Worm (Caenorhabditis elegans) whole organism, L4/young adult: Measurements from ENCODE around the gene Y17G7B.8.

Experiments used
- W03F9.2 ChIP-seq: fragments of 150-350 bp; optimal IDR thresholded peaks from 2 replicates; lab custom pipeline; 2014; ENCODE audit warnings: missing biosample characterization, missing genetic modification characterization
- dao-5 ChIP-seq: sonication (generic microtip); optimal IDR thresholded peaks from 2 replicates; lab custom pipeline; 2016; ENCODE audit warnings: missing genotype, missing genetic modification characterization, moderate library complexity, missing compliant biosample characterization
- him-1 ChIP-seq: sonication (generic microtip); optimal IDR thresholded peaks from 2 replicates; lab custom pipeline; 2016; ENCODE audit warnings: missing genotype, missing genetic modification reagents, missing genetic modification characterization, missing compliant biosample characterization

The Y17G7B.8 gene

ce11 chrII:12027697-12028245 is at the start of gene Y17G7B.8:
TSS of gene Y17G7B.8 (minus strand) at chrII:12027747.
- TF ChIP-seq W03F9.2 (tag; lab: Kevin White, UChicago) (no peak), him-1 (tag; lab: Kevin White, UChicago) (no peak), dao-5 (tag; lab: Kevin White, UChicago) (no peak)

ce11 chrII:12077281-12077680 is 49.7 kb upstream of the Y17G7B.8 start:
- TF ChIP-seq him-1 (tag; lab: Kevin White, UChicago) (no peak), W03F9.2 (tag; lab: Kevin White, UChicago) (no peak), dao-5 (tag; lab: Kevin White, UChicago) (no peak)

ce11 chrII:12076355-12076754 is 48.8 kb upstream of the Y17G7B.8 start:
- TF ChIP-seq him-1 (tag; lab: Kevin White, UChicago) = no peak
- no peak for TF ChIP-seq dao-5 (tag; lab: Kevin White, UChicago)
- TF ChIP-seq W03F9.2 (tag; lab: Kevin White, UChicago) = no peak

ce11 chrII:12071243-12071642 is 43.7 kb upstream of the Y17G7B.8 start:
- no peak for TF ChIP-seq dao-5 (tag; lab: Kevin White, UChicago)

- TF ChIP-seq dao-5 (tag; lab: Kevin White, UChicago) = no peak
These were observed 40.0 kb upstream of the Y17G7B.8 start, which contains the start of gene Y17G7B.22 for ce11 chrII:12067451-12068076. TSS of gene Y17G7B.22 (plus strand) at chrII:12068026.

ce11 chrII:12064680-12065135 is 37.2 kb upstream of the Y17G7B.8 start, which contains the start of gene arrd-8:
TSS of gene arrd-8 (plus strand) at chrII:12065085.
- TF ChIP-seq dao-5 (tag; lab: Kevin White, UChicago) (no peak), W03F9.2 (tag; lab: Kevin White, UChicago) (no peak), him-1 (tag; lab: Kevin White, UChicago) (no peak)

- TF ChIP-seq him-1 (tag; lab: Kevin White, UChicago) (no peak), W03F9.2 (tag; lab: Kevin White, UChicago) (no peak), dao-5 (tag; lab: Kevin White, UChicago) (no peak)
These were observed 35.5 kb upstream of the Y17G7B.8 start for ce11 chrII:12063076-12063475.

- TF ChIP-seq him-1 (tag; lab: Kevin White, UChicago) = no peak
- TF ChIP-seq dao-5 (tag; lab: Kevin White, UChicago) = no peak
- TF ChIP-seq W03F9.2 (tag; lab: Kevin White, UChicago) = no peak
These were observed 35.0 kb upstream of the Y17G7B.8 start, which contains the start of gene arrd-7 for ce11 chrII:12062521-12062920. TSS of gene arrd-7 (minus strand) at chrII:12062621.

ce11 chrII:12059872-12060271 is 32.3 kb upstream of the Y17G7B.8 start:
- TF ChIP-seq dao-5 (tag; lab: Kevin White, UChicago) (no peak), him-1 (tag; lab: Kevin White, UChicago) (no peak), W03F9.2 (tag; lab: Kevin White, UChicago) (no peak)

ce11 chrII:12058298-12058697 is 30.8 kb upstream of the Y17G7B.8 start:
- TF ChIP-seq dao-5 (tag; lab: Kevin White, UChicago) = no peak
- no peak for TF ChIP-seq him-1 (tag; lab: Kevin White, UChicago)
- TF ChIP-seq W03F9.2 (tag; lab: Kevin White, UChicago) = no peak

ce11 chrII:12055408-12056140 is 28.0 kb upstream of the Y17G7B.8 start:
- TF ChIP-seq W03F9.2 (tag; lab: Kevin White, UChicago) (no peak), him-1 (tag; lab: Kevin White, UChicago) (no peak), dao-5 (tag; lab: Kevin White, UChicago) (no peak)

ce11 chrII:12054558-12054957 is 27.0 kb upstream of the Y17G7B.8 start:
- TF ChIP-seq him-1 (tag; lab: Kevin White, UChicago) (no peak), W03F9.2 (tag; lab: Kevin White, UChicago) (no peak), dao-5 (tag; lab: Kevin White, UChicago) (no peak)

- TF ChIP-seq W03F9.2 (tag; lab: Kevin White, UChicago) (no peak), him-1 (tag; lab: Kevin White, UChicago) (no peak), dao-5 (tag; lab: Kevin White, UChicago) (no peak)
These were observed 26.6 kb upstream of the Y17G7B.8 start for ce11 chrII:12054150-12054549.
